Worm (Caenorhabditis elegans): ENCODE results near the gene C17B7.15.

C17B7.15 gene

ce11 chrV:3332023-3332422 lies 18.0 kb upstream of the C17B7.15 start, which contains the start of gene C17B7.9:
Gene C17B7.9 (minus strand): TSS chrV:3332123.
- no peak for TF ChIP-seq ceh-9 (tag; optimal IDR thresholded peaks at IDR 0.05)
- no peak for TF ChIP-seq nhr-28 (tag; optimal IDR thresholded peaks at IDR 0.05)
- no peak for TF ChIP-seq unc-39 (tag; optimal IDR thresholded peaks at IDR 0.05)
- TF ChIP-seq nhr-76 (tag; optimal IDR thresholded peaks at IDR 0.05) = no peak
- TF ChIP-seq nhr-237 (tag; optimal IDR thresholded peaks at IDR 0.05) = no peak
- no peak for TF ChIP-seq mdl-1 (tag; optimal IDR thresholded peaks at IDR 0.05)
- TF ChIP-seq ama-1 (optimal IDR thresholded peaks at IDR 0.05) = no peak
- no peak for TF ChIP-seq R02D3.7 (tag; optimal IDR thresholded peaks at IDR 0.05)
- TF ChIP-seq ceh-28 (tag; optimal IDR thresholded peaks at IDR 0.05) = no peak
- no peak for TF ChIP-seq ztf-11 (tag; optimal IDR thresholded peaks at IDR 0.05)
- no peak for TF ChIP-seq sea-2 (GFP tag; optimal IDR thresholded peaks at IDR 0.05)
- TF ChIP-seq skn-1 (tag; optimal IDR thresholded peaks at IDR 0.05) = no peak
- TF ChIP-seq fos-1 (tag; optimal IDR thresholded peaks at IDR 0.05) = no peak
- TF ChIP-seq hmg-11 (tag; optimal IDR thresholded peaks at IDR 0.05) = no peak

- TF ChIP-seq aly-2 (tag; optimal IDR thresholded peaks at IDR 0.05) = no peak
- TF ChIP-seq jun-1 (tag; optimal IDR thresholded peaks at IDR 0.05) = no peak
- TF ChIP-seq nhr-28 (tag; optimal IDR thresholded peaks at IDR 0.05) = no peak
- no peak for TF ChIP-seq fkh-2 (tag; optimal IDR thresholded peaks at IDR 0.05)
- TF ChIP-seq elt-3 (tag; optimal IDR thresholded peaks at IDR 0.05) = no peak
- no peak for TF ChIP-seq ceh-9 (tag; optimal IDR thresholded peaks at IDR 0.05)
- TF ChIP-seq nhr-77 (tag; optimal IDR thresholded peaks at IDR 0.05) = no peak
- no peak for TF ChIP-seq daf-12 (tag; optimal IDR thresholded peaks at IDR 0.05)
- TF ChIP-seq fkh-10 (GFP tag; optimal IDR thresholded peaks at IDR 0.05) = no peak
- no peak for TF ChIP-seq unc-39 (tag; optimal IDR thresholded peaks at IDR 0.05)
- no peak for TF ChIP-seq snpc-4 (tag; optimal IDR thresholded peaks at IDR 0.05)
- TF ChIP-seq mml-1 (tag; optimal IDR thresholded peaks at IDR 0.05) = no peak
- no peak for TF ChIP-seq R02D3.7 (tag; optimal IDR thresholded peaks at IDR 0.05)
- no peak for TF ChIP-seq unc-62 (GFP tag; optimal IDR thresholded peaks at IDR 0.05)
- TF ChIP-seq nhr-76 (tag; optimal IDR thresholded peaks at IDR 0.05) = no peak
- TF ChIP-seq ceh-82 (tag; optimal IDR thresholded peaks at IDR 0.05) = no peak
- no peak for TF ChIP-seq nhr-23 (tag; optimal IDR thresholded peaks at IDR 0.05)
- no peak for TF ChIP-seq elt-1 (tag; optimal IDR thresholded peaks at IDR 0.05)
Measured at ce11 chrV:3333334-3333733, 16.6 kb upstream of the C17B7.15 start, which contains the start of gene C17B7.5. Gene C17B7.5 (plus strand): TSS chrV:3333634.

ce11 chrV:3339009-3339408 lies 11.0 kb upstream of the C17B7.15 start, which contains the start of gene C17B7.4:
Gene C17B7.4 (plus strand): TSS chrV:3339309.
- TF ChIP-seq zag-1 (tag; optimal IDR thresholded peaks at IDR 0.05) (no peak), aly-2 (tag; optimal IDR thresholded peaks at IDR 0.05) (no peak), egl-27 (tag; optimal IDR thresholded peaks at IDR 0.05) (no peak), ceh-16 (tag; optimal IDR thresholded peaks at IDR 0.05) (no peak), nhr-43 (tag; optimal IDR thresholded peaks at IDR 0.05; ENCODE audit: poor library complexity, severe bottlenecking) (no peak), lsy-12 (tag; optimal IDR thresholded peaks at IDR 0.05) (no peak), fkh-2 (tag; optimal IDR thresholded peaks at IDR 0.05) (no peak), pha-4 (tag; optimal IDR thresholded peaks at IDR 0.05) (no peak), nhr-77 (tag; optimal IDR thresholded peaks at IDR 0.05) (no peak)

ce11 chrV:3341906-3342305 lies 8.1 kb upstream of the C17B7.15 start, which contains the start of gene C17B7.10:
Gene C17B7.10 (minus strand): TSS chrV:3342006.
- TF ChIP-seq nhr-28 (tag; optimal IDR thresholded peaks at IDR 0.05) (no peak), mml-1 (tag; optimal IDR thresholded peaks at IDR 0.05) (no peak), mdl-1 (tag; optimal IDR thresholded peaks at IDR 0.05) (no peak), nhr-77 (tag; optimal IDR thresholded peaks at IDR 0.05) (no peak), ZK546.5 (tag; optimal IDR thresholded peaks at IDR 0.05) (no peak), fos-1 (tag; optimal IDR thresholded peaks at IDR 0.05) (no peak), egl-27 (tag; optimal IDR thresholded peaks at IDR 0.05) (no peak), ceh-82 (tag; optimal IDR thresholded peaks at IDR 0.05) (no peak), jun-1 (tag; optimal IDR thresholded peaks at IDR 0.05) (no peak), lin-39 (tag; optimal IDR thresholded peaks at IDR 0.05) (no peak), ceh-9 (tag; optimal IDR thresholded peaks at IDR 0.05) (no peak), nhr-67 (tag; optimal IDR thresholded peaks at IDR 0.05) (no peak), R02D3.7 (tag; optimal IDR thresholded peaks at IDR 0.05) (no peak), pqm-1 (tag; optimal IDR thresholded peaks at IDR 0.05) (no peak), nhr-25 (tag; optimal IDR thresholded peaks at IDR 0.05) (no peak), ztf-4 (tag; optimal IDR thresholded peaks at IDR 0.05) (no peak), nhr-12 (tag; optimal IDR thresholded peaks at IDR 0.05) (no peak), egl-5 (tag; optimal IDR thresholded peaks at IDR 0.05) (no peak), tbx-2 (tag; optimal IDR thresholded peaks at IDR 0.05) (no peak), daf-12 (tag; optimal IDR thresholded peaks at IDR 0.05) (no peak)

Measured in whole organism, L3 larva.